Worm (Caenorhabditis elegans) whole organism, dauer: ENCODE results near the gene fbxb-75.

ENCODE experiments used
- unc-62 ChIP-seq: sonication (generic microtip); optimal IDR thresholded peaks from 2 replicates; lab custom pipeline; 2017; ENCODE audit warnings: missing biosample characterization, missing genetic modification reagents, missing genetic modification characterization

fbxb-75 gene

DNA sequence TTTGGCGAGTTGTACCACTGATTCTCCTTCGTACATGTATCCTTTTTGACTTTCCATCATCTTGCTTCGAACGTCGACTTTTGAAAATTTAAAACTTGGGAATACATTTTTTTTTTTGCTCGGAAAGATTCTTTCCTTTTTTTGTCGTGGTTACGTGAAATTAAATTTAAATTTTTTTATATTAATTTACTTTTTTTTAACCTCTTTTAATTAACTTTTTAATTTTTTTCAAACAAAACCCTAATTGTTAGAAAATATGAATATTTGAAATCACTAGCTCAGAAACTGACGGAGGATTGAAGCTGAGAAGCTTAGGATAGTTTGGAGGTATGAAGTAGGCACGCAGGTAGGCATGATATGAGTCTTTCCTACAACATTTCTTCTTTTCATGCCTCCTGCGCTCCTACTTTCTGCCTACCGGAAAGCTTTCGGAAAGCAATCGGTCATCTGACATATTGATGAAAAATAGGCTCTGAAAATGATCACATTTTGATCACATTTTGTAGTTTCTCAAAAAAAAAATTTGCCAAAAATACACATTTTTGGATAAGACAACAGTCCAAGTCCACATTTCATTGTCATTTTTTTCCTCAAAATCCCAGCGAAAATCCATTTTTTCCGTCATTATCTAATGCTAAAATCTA is 6.4 kb downstream of the fbxb-75 start, which contains the start of the genes R08C7.8 and R08C7.4:
Gene R08C7.8 (minus strand): TSS at position 101 of the 644 bp plus-strand sequence.
Gene R08C7.4 (plus strand): TSS at position 594 of the 644 bp plus-strand sequence.
- no peak for TF ChIP-seq unc-62 (GFP tag; lab: Kevin White, UChicago)

DNA sequence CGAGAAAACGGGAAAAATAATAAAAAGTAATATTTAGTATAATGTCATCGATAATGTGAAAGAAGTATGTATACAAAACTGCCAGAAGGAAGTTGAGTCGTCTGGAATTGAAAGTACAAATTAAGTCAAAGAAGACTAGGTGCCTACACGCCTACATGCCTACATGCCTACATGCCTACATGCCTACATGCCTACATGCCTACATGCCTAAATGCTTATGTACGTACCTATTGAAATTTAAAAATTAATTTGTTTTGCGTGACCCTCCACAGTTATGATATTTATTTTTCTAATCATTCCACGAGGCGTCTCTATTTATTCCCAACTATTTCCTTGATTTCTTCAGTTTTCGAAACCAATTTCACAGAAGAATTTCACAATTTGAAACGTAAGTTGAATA is 11.1 kb downstream of the fbxb-75 start, which contains the start of the genes str-185 and R08C7.5:
Gene str-185 (minus strand): TSS at position 101 of the 400 bp plus-strand sequence.
Gene R08C7.5 (plus strand): TSS at position 329 of the 400 bp plus-strand sequence.
- no peak for TF ChIP-seq unc-62 (GFP tag; lab: Kevin White, UChicago)

DNA sequence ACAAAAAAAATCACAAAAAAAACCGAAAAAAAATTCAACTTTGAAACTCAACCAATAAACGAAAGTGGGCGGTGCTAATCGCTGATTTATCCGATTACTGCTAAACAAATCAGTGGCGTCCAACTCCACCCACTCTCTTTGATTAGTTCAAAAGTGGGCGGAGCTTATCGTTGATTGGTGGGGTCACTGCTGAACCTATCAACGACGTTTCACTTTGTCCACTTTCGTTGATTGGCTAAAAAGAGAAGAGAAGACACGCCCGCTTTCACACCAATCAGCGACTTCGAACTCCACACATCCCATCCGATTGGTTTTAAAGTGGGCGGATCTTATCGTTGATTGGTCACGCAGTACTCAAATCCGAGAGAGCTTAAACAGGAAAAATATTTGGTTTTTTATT is 17.1 kb downstream of the fbxb-75 start:
- TF ChIP-seq unc-62 (GFP tag; lab: Kevin White, UChicago): no peak

DNA sequence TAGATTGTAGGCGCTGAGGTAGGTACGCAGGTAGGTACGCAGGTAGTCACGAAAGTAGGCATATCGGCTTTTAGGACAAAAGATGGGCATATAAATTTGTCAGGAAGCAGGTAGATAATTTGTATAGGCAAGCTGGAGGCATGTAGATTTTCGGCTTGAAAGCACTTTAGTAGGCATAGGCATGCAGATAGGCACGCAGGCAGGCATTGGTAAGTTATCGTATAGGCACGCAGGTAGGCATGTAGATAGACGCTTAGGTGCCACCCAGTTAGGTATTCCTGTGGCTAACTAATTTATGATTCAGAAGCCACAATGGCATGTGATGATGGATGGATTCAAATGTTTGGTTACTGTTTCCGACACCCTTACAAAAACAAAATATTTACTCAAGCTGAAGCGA is 18.0 kb downstream of the fbxb-75 start:
- TF ChIP-seq unc-62 (GFP tag; lab: Kevin White, UChicago): no peak

DNA sequence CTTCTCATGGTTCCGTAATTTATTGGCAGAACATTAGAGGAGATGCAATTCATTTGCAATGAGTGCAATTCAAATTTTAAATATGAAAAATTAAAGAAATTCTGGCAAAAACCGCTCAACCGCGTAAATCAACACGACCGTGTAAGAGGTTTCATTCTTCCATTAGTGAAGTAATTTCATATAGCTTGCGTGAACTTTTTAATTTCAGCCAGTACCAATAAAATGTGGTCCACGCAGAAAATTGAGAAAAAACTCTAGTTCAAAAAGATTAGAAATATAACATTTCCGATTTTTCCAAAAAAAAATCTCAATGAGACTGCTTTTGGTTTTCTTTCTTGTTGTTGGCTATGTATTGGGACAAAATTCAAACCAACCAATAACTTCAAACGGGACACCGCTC is 18.9 kb downstream of the fbxb-75 start, which contains the start of gene clec-175:
Gene clec-175 (plus strand): TSS at position 301 of the 400 bp plus-strand sequence.
- TF ChIP-seq unc-62 (GFP tag; lab: Kevin White, UChicago): no peak

DNA sequence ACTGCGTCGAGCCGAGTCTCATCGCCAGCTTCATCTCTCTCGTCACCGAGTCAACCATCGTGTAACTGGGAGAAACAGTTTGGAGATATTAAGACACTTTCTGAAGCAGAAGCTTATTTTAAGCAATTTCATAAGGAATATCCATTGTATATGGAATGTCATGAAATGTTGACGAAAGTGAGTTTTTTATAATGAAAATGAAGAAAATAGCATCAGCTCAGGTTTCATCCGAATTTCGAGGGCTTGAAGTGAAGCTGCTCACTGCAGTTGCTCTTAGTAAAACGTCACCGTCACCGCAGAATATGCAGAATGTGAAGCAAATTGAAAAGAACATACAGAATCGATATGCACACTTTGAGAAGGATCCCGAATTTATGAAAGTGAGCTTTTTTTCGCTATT is 27.9 kb downstream of the fbxb-75 start:
- TF ChIP-seq unc-62 (GFP tag; lab: Kevin White, UChicago): no peak

DNA sequence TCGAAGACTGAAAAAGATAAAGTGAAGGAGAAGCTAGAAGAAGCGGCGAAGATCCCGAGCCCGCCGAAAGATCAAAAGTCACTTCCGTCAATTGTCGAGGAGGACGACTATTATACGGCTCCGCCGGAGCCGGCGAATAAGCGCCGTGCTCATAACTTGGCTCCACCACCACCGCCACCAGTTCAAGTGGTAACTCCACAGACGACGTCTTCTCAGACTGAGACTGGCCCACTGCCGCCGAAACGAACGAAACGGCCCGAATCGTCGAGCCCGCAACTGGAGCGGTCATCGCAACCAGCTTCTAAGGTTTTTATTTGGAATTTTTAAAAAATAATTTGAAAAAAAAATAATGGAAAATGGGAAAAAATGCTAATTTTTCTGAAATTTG is 29.0 kb downstream of the fbxb-75 start:
- no peak for TF ChIP-seq unc-62 (GFP tag; lab: Kevin White, UChicago)

DNA sequence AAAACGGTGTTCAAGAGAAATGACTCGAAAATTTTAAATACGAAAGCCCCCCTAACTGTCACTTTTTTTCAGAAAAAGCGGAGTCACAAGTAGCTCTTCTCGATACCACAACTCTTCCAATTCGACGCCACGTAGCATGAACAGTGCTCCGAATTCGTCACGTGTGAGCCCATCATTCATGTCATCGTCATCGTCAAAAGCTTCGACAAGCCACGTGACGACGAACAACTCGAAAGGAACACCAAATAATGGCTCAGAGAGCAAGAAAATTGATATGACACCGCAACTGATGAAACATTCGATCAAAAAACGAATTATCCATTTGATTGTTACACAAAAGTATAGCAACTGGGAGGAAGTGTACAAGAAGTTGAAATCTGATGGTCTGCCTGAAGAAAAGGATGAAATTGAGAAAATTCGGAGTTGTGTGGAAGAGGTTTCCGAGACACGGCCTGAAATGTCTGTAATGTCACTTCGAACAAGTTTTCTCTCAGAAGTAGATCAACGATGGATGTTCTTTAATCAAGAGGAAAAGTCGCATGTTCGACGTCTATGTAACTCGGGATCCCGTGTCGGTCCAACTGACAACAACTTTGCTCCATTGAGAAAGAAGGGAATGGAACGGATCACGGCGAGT is 29.5 kb downstream of the fbxb-75 start:
- TF ChIP-seq unc-62 (GFP tag; lab: Kevin White, UChicago): no peak

DNA sequence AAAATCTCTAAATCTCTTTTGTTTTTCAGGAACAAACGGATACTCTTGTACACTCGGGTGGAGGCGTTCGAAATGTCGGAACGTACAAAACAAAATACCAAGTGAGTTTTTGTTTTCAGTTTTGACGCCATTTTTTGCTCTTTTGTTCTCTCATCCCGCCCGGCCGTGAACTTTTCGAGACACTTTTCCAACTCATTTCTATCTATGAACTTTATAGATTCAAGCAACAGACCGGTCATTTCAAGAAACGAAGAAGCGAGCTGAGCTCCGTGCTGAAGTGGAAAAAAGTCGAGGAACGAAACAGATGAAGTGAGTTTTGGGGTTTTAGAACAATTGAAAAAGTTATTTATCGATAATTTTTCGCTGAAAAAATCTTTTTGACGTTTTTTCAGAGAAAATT is 30.5 kb downstream of the fbxb-75 start:
- TF ChIP-seq unc-62 (GFP tag; lab: Kevin White, UChicago): no peak

DNA sequence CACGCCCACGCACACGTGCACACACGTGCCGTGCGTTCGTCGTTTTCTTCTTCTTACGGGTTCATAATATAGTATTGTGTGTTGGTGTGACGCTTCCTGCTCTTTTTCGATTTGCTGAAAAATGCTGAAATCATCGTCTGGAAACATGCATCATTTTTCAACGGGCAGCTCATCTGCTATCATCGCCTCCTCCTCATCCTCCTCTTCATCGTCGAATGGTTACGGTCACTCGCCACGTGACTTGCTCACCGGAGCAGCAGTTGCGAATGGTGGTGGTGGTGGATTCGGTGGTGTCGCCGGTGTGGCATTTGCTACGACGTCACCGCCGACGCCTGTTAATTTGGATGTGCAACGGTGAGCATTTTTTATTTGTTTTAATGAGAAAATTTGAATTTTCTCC is 32.3 kb downstream of the fbxb-75 start:
- no peak for TF ChIP-seq unc-62 (GFP tag; lab: Kevin White, UChicago)

DNA sequence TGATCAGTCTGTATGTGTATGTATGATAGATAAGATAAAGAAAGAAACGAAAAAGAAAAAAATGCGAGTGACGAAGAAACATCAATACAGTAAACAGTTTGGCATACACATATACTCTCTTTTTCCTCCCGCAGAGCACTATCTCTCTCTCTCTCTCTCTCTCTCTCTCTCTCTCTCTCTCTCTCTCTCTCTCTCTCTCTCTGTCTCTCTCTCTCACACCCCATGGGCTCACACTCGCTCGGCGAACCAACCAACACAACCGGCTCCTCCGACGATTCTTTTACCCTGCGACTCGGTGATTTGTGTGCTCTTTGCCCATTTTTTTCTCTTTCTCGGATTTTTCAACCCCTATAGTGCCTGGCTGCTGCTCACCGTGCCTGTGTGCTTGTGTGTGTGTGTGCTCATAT is 33.9 kb downstream of the fbxb-75 start:
- no peak for TF ChIP-seq unc-62 (GFP tag; lab: Kevin White, UChicago)

DNA sequence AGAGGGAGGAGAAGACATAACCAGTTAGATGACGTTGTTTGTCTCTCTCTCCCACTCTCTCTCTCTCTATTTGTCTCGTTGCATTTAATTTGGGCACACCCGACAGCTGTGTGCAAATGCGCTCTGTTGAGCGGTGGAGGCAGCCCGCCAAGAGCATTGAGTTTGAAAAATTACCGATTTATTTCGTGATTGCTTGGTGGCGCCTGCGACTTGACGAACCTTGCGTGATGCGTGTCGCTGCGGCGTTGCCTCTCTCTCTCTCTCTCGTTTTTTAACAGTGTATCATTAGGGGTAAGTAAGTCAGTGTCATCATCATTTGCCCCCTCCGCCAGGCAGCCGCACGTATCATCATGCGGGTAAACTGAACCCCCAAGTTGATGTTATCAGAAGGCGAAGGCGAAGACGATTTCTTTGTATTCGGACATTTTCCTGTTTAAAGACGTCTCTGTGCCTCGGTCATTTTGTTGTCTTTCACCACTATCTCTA is 34.9 kb downstream of the fbxb-75 start:
- no peak for TF ChIP-seq unc-62 (GFP tag; lab: Kevin White, UChicago)

DNA sequence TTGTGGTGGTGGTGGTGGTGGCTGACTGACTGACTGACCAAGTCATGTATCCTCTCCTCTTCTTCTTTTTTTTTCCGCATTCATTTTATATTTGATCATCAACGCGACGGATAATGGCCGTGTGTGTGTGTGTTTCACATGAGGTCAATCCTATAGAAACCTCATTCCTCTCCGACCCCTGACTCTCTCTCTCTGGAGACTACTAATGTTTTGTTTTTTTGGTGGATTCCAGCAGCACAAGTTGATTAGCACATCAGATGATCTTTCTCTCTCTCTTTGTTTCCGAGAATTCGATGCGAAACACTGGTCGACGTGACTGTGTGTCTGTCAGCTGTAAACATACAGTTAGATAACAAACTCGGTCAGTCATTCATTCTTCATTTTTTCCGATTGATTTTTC is 35.9 kb downstream of the fbxb-75 start, which contains the start of gene Y24D9A.7:
Gene Y24D9A.7 (minus strand): TSS at position 46 of the 400 bp plus-strand sequence.
- TF ChIP-seq unc-62 (GFP tag; lab: Kevin White, UChicago): no peak

DNA sequence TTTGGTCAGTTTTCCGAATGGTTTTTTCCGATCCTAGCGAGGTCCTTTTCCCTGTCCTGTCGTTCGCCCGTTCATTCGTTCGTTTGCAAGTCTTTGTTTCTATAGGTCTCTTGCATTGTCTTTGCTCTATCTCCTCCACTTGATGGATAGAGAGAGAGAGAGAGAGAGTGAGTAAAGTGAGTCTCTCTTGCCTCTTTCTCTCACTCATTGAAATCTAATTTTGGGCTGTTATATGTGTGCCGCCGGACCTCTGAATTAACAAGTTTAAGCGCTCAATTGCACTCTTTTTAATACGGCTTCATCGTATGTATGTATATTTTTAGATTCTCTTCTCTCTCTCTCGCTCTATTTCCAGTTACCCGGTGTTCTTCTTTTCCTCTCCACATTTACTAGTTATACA is 37.1 kb downstream of the fbxb-75 start:
- TF ChIP-seq unc-62 (GFP tag; lab: Kevin White, UChicago): no peak

DNA sequence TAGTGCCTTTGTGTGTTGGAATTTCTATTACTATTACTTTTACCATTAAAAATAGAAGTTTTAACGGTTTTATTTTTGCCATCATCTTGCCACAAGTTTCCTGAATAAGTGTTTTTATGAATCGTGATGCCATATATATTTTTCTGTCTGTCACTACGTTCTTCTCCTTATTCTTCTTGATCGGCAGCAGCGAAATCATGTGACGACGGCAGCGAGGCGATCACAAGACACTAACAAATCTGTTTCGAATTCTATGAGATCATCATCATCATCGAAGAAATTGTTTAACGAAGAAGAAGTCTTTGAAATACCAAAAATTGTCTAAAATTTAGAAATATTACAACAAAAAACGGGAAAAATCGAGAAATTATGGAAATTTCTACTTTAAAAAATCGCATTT is 38.6 kb downstream of the fbxb-75 start:
- no peak for TF ChIP-seq unc-62 (GFP tag; lab: Kevin White, UChicago)
